Worm (Caenorhabditis elegans) whole organism, L4/young adult: Measurements from ENCODE around the gene gcsh-1.

ENCODE experiments used
- W03F9.2 ChIP-seq: fragments of 150-350 bp; optimal IDR thresholded peaks from 2 replicates; lab custom pipeline; 2014; ENCODE audit warnings: missing biosample characterization, missing genetic modification characterization
- dao-5 ChIP-seq: sonication (generic microtip); optimal IDR thresholded peaks from 2 replicates; lab custom pipeline; 2016; ENCODE audit warnings: missing genotype, missing genetic modification characterization, moderate library complexity, missing compliant biosample characterization

DNA sequence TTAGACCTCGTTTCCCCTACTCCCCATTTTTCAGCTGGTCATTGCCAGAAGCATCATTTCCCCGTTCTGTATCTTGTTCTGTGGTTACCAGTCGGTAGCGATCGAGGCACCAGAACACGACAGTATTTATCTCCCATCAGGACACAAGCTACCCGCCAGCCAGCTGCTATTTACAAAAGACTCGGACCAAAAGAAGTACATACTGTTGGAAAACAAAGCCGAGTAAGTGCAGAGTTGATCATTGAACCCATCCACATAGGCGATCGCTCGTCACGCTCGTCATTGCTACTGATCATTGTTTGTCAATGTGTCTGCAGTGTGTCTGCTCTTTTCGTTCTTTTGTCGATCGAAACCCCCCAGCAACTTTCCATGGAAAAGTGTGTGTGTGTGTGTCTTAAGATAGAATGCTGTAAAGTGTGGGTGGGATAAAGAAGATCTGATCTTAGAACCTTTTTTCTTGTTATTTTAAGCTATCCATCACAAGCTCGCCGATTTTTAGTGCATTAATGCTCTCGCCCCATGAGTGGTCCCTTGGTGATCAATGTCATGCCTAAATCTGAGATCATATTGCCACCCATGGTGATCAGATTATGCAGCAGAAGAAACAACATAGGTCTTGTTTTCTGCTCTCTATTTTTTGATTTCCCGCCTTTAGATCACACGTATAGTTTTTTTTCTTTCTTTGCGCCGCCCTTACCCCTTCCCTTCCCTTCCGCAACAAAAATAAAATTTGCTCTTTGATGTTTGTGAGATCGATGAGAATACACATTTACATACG, 44.8 kb upstream of the gcsh-1 start:
- TF ChIP-seq W03F9.2 (tag; lab: Kevin White, UChicago) = no peak
- no peak for TF ChIP-seq dao-5
